Fruit fly (Drosophila melanogaster) whole organism, embryonic: ENCODE data around the gene sky.

Experiments
- Atf-2 ChIP-seq: fragments of 200-800 bp; sonication (Bioruptor generic); optimal IDR thresholded peaks from 2 replicates; lab custom pipeline; 2016; ENCODE audit warnings: missing biosample characterization, missing genetic modification characterization
- CG12104 ChIP-seq: fragments of 200-800 bp; sonication (Bioruptor generic); optimal IDR thresholded peaks from 3 replicates; lab custom pipeline; 2016; ENCODE audit warnings: missing biosample characterization, missing genetic modification characterization
- CG12219 ChIP-seq: fragments of 200-800 bp; sonication (Bioruptor generic); optimal IDR thresholded peaks from 3 replicates; lab custom pipeline; 2018; ENCODE audit warnings: missing biosample characterization, mild to moderate bottlenecking, missing genetic modification characterization
- CG12744 ChIP-seq: fragments of 200-800 bp; sonication (Bioruptor generic); optimal IDR thresholded peaks from 2 replicates; lab custom pipeline; 2016; ENCODE audit warnings: missing biosample characterization, missing genetic modification characterization
- CG13123 ChIP-seq: fragments of 200-800 bp; sonication (Bioruptor generic); optimal IDR thresholded peaks from 2 replicates; lab custom pipeline; 2016; ENCODE audit warnings: missing biosample characterization, missing genetic modification characterization
- CG13296 ChIP-seq: fragments of 200-800 bp; sonication (Bioruptor generic); optimal IDR thresholded peaks from 3 replicates; lab custom pipeline; 2018; ENCODE audit warnings: missing biosample characterization, mild to moderate bottlenecking, missing genetic modification characterization
- CG18011 ChIP-seq: fragments of 200-800 bp; sonication (Bioruptor generic); optimal IDR thresholded peaks from 2 replicates; lab custom pipeline; 2017; ENCODE audit warnings: missing biosample characterization, missing genetic modification characterization, mild to moderate bottlenecking, moderate library complexity, missing genotype
- CG2678 ChIP-seq: fragments of 200-800 bp; sonication (Bioruptor generic); optimal IDR thresholded peaks from 3 replicates; lab custom pipeline; 2019; ENCODE audit warnings: missing biosample characterization, mild to moderate bottlenecking, missing genetic modification characterization, moderate library complexity
- CG30403 ChIP-seq: fragments of 200-800 bp; sonication (Bioruptor generic); optimal IDR thresholded peaks from 3 replicates; lab custom pipeline; 2016; ENCODE audit warnings: missing biosample characterization, missing genetic modification characterization
- CG3838 ChIP-seq: fragments of 200-800 bp; sonication (Bioruptor generic); optimal IDR thresholded peaks from 3 replicates; lab custom pipeline; 2016; ENCODE audit warnings: missing biosample characterization, missing genetic modification characterization
- CG4328 ChIP-seq: fragments of 200-800 bp; sonication (Bioruptor generic); optimal IDR thresholded peaks from 3 replicates; lab custom pipeline; 2017; ENCODE audit warnings: missing biosample characterization, missing genetic modification reagents, missing genetic modification characterization
- CG6654 ChIP-seq: fragments of 200-800 bp; sonication (Bioruptor generic); optimal IDR thresholded peaks from 2 replicates; lab custom pipeline; 2017; ENCODE audit warnings: missing biosample characterization, mild to moderate bottlenecking, missing genetic modification characterization
- CG7963 ChIP-seq: fragments of 200-800 bp; sonication (Bioruptor generic); IDR thresholded peaks from 3 replicates; pipeline ENCODE4 v1.3.6; 2022; ENCODE audit warnings: missing biosample characterization, missing genetic modification characterization; ENCODE audit not compliant: partially characterized antibody
- CTCF ChIP-seq: fragments of 200-800 bp; sonication (Bioruptor generic); optimal IDR thresholded peaks from 2 replicates; lab custom pipeline; 2017; ENCODE audit warnings: missing biosample characterization, mild to moderate bottlenecking, missing genetic modification characterization, moderate library complexity
- Dad ChIP-seq: fragments of 200-800 bp; sonication (Bioruptor generic); optimal IDR thresholded peaks from 3 replicates; lab custom pipeline; 2016; ENCODE audit warnings: missing biosample characterization, missing genetic modification characterization
- Deaf1 ChIP-seq: fragments of 200-800 bp; optimal IDR thresholded peaks from 3 replicates; lab custom pipeline; 2019; ENCODE audit warnings: missing biosample characterization, mild to moderate bottlenecking, missing genetic modification characterization, moderate library complexity
- Dek ChIP-seq: fragments of 200-800 bp; sonication (Bioruptor generic); optimal IDR thresholded peaks from 3 replicates; lab custom pipeline; 2019; ENCODE audit warnings: missing biosample characterization, mild to moderate bottlenecking, missing genetic modification characterization, moderate library complexity
- Dfd ChIP-seq, 2 experiments: fragments of >200 bp; optimal IDR thresholded peaks; 2 replicates each; lab custom pipeline; 2017; ENCODE audit warnings: missing biosample characterization in 2 of 2, missing genetic modification characterization in 2 of 2
- Dip2 ChIP-seq: fragments of 200-800 bp; sonication (Bioruptor generic); IDR thresholded peaks from 2 replicates; pipeline ENCODE4 v1.3.6; 2022; ENCODE audit warnings: missing biosample characterization, missing genetic modification characterization
- Eip74EF ChIP-seq, 2 experiments: fragments of 200-800 bp in 1 of 2; fragments of >200 bp in 1 of 2; sonication (Bioruptor generic) in 1 of 2; optimal IDR thresholded peaks; 2 replicates each; lab custom pipeline; 2017 to 2019; ENCODE audit warnings: missing biosample characterization in 2 of 2, missing genetic modification characterization in 2 of 2, mild to moderate bottlenecking in 1 of 2, moderate library complexity in 1 of 2
- GATAe ChIP-seq: fragments of 200-800 bp; sonication (Bioruptor generic); conservative IDR thresholded peaks from 2 replicates; pipeline ENCODE4 v1.3.6; 2022; ENCODE audit warnings: missing biosample characterization, missing genetic modification characterization
- HmgZ ChIP-seq: fragments of 200-800 bp; sonication (Bioruptor generic); optimal IDR thresholded peaks from 2 replicates; lab custom pipeline; 2018; ENCODE audit warnings: missing biosample characterization, mild to moderate bottlenecking, missing genetic modification characterization
- Hr39 ChIP-seq: fragments of >200 bp; optimal IDR thresholded peaks from 2 replicates; lab custom pipeline; 2017
- Scr ChIP-seq: fragments of 200-800 bp; sonication (Bioruptor generic); IDR thresholded peaks from 2 replicates; pipeline ENCODE4 v1.3.6; 2022; ENCODE audit warnings: missing biosample characterization, missing genetic modification characterization; ENCODE audit not compliant: partially characterized antibody
- Sin3A ChIP-seq: fragments of >200 bp; optimal IDR thresholded peaks from 2 replicates; lab custom pipeline; 2018
- Sox100B ChIP-seq: fragments of 200-800 bp; sonication (Bioruptor generic); optimal IDR thresholded peaks from 3 replicates; lab custom pipeline; 2018; ENCODE audit warnings: missing biosample characterization, mild to moderate bottlenecking, missing genetic modification characterization
- Tbp ChIP-seq: fragments of >200 bp; optimal IDR thresholded peaks from 2 replicates; lab custom pipeline; 2018; ENCODE audit warnings: missing biosample characterization, missing genetic modification characterization
- YL-1 ChIP-seq: fragments of 200-800 bp; sonication (Bioruptor generic); optimal IDR thresholded peaks from 3 replicates; lab custom pipeline; 2017; ENCODE audit warnings: missing biosample characterization, mild to moderate bottlenecking, missing genetic modification characterization
- ase ChIP-seq: fragments of 200-800 bp; sonication (Bioruptor generic); IDR thresholded peaks from 3 replicates; pipeline ENCODE4 v1.3.6; 2022; ENCODE audit warnings: missing biosample characterization, missing genetic modification characterization
- cato ChIP-seq: fragments of 200-800 bp; sonication (Bioruptor generic); optimal IDR thresholded peaks from 2 replicates; lab custom pipeline; 2016; ENCODE audit warnings: missing biosample characterization, missing genetic modification characterization, borderline replicate concordance
- danr ChIP-seq: fragments of 200-800 bp; sonication (Bioruptor generic); IDR thresholded peaks from 2 replicates; pipeline ENCODE4 v1.3.6; 2022; ENCODE audit warnings: missing biosample characterization, missing genetic modification characterization
- dati ChIP-seq: fragments of 200-800 bp; sonication (Bioruptor generic); IDR thresholded peaks from 2 replicates; pipeline ENCODE4 v1.3.6; 2022; ENCODE audit warnings: missing biosample characterization, missing genetic modification characterization
- disco-r ChIP-seq: fragments of 200-800 bp; sonication (Bioruptor generic); optimal IDR thresholded peaks from 2 replicates; lab custom pipeline; 2016; ENCODE audit warnings: missing biosample characterization, missing genetic modification characterization
- dmrt99B ChIP-seq: fragments of 200-800 bp; sonication (Bioruptor generic); optimal IDR thresholded peaks from 2 replicates; lab custom pipeline; 2018; ENCODE audit warnings: missing biosample characterization, mild to moderate bottlenecking, missing genetic modification characterization, moderate library complexity
- fd102C ChIP-seq: fragments of 200-800 bp; sonication (Bioruptor generic); optimal IDR thresholded peaks from 2 replicates; lab custom pipeline; 2018; ENCODE audit warnings: missing biosample characterization, mild to moderate bottlenecking, missing genetic modification characterization, moderate library complexity
- ftz-f1 ChIP-seq: fragments of 200-800 bp; sonication (Bioruptor generic); optimal IDR thresholded peaks from 2 replicates; lab custom pipeline; 2016; ENCODE audit warnings: missing biosample characterization, missing genetic modification characterization
- gcm ChIP-seq: fragments of 200-800 bp; sonication (Bioruptor generic); optimal IDR thresholded peaks from 2 replicates; lab custom pipeline; 2019; ENCODE audit warnings: missing biosample characterization, mild to moderate bottlenecking, missing genetic modification characterization, moderate library complexity
- gem ChIP-seq: fragments of 200-800 bp; sonication (Bioruptor generic); optimal IDR thresholded peaks from 2 replicates; lab custom pipeline; 2019; ENCODE audit warnings: missing biosample characterization, mild to moderate bottlenecking, missing genetic modification characterization, moderate library complexity
- gfzf ChIP-seq: fragments of 200-800 bp; sonication (Bioruptor generic); optimal IDR thresholded peaks from 2 replicates; lab custom pipeline; 2016; ENCODE audit warnings: missing biosample characterization, mild to moderate bottlenecking, missing genetic modification characterization, moderate library complexity
- h ChIP-seq: fragments of >200 bp; optimal IDR thresholded peaks from 2 replicates; lab custom pipeline; 2017
- inv ChIP-seq: fragments of 200-800 bp; sonication (Bioruptor generic); IDR thresholded peaks from 2 replicates; pipeline ENCODE4 v1.3.6; 2022; ENCODE audit warnings: missing biosample characterization, missing genetic modification characterization; ENCODE audit not compliant: partially characterized antibody
- nerfin-1 ChIP-seq: fragments of 200-800 bp; sonication (Bioruptor generic); optimal IDR thresholded peaks from 3 replicates; lab custom pipeline; 2019; ENCODE audit warnings: missing biosample characterization, mild to moderate bottlenecking, missing genetic modification characterization, moderate library complexity
- org-1 ChIP-seq: fragments of 200-800 bp; sonication (Bioruptor generic); optimal IDR thresholded peaks from 2 replicates; lab custom pipeline; 2017; ENCODE audit warnings: missing biosample characterization, missing genetic modification characterization
- pho ChIP-seq: fragments of 200-800 bp; sonication (Bioruptor generic); optimal IDR thresholded peaks from 2 replicates; lab custom pipeline; 2016; ENCODE audit warnings: missing biosample characterization, missing genetic modification characterization
- ranshi ChIP-seq: fragments of 200-800 bp; sonication (Bioruptor generic); IDR thresholded peaks from 2 replicates; pipeline ENCODE4 v1.3.6; 2022; ENCODE audit warnings: missing biosample characterization, missing genetic modification characterization
- sens ChIP-seq: fragments of 200-800 bp; sonication (Bioruptor generic); peaks from one replicate; lab custom pipeline; 2016; ENCODE audit warnings: missing biosample characterization, missing genetic modification characterization
- slp2 ChIP-seq: fragments of 200-800 bp; sonication (Bioruptor generic); optimal IDR thresholded peaks from 2 replicates; lab custom pipeline; 2016; ENCODE audit warnings: missing biosample characterization, missing genetic modification characterization
- unpg ChIP-seq: fragments of 200-800 bp; sonication (Bioruptor generic); optimal IDR thresholded peaks from 3 replicates; lab custom pipeline; 2018; ENCODE audit warnings: missing biosample characterization, mild to moderate bottlenecking, missing genetic modification characterization, moderate library complexity
- wdn ChIP-seq: fragments of 200-800 bp; sonication (Bioruptor generic); IDR thresholded peaks from 2 replicates; pipeline ENCODE4 v1.3.6; 2022; ENCODE audit warnings: missing biosample characterization, missing genetic modification characterization
- zf30C ChIP-seq: fragments of 200-800 bp; sonication (Bioruptor generic); optimal IDR thresholded peaks from 3 replicates; lab custom pipeline; 2018; ENCODE audit warnings: missing biosample characterization, mild to moderate bottlenecking, missing genetic modification characterization
- zfh1 ChIP-seq: fragments of 200-800 bp; sonication (Bioruptor generic); IDR thresholded peaks from 3 replicates; pipeline ENCODE4 v1.3.6; 2022; ENCODE audit warnings: missing biosample characterization, missing genetic modification characterization

Gene sky

dm6 chr2L:20864764-20865265 is 53.9 kb downstream of the sky start, which contains the start of gene CG9338 (continued):
- peak; percentile 42 for TF ChIP-seq ftz-f1 (GFP tag; lab: Kevin White, UChicago)
- TF ChIP-seq wdn (GFP tag; lab: Robert Waterston, UW): peak; percentile 57
- no peak for TF ChIP-seq Sin3A (lab: Kevin White, UChicago)
- TF ChIP-seq Dfd (GFP tag; optimal IDR thresholded peaks at IDR 0.05; lab: Kevin White, UChicago): no peak
- peak; percentile 79 for TF ChIP-seq disco-r (GFP tag; lab: Kevin White, UChicago)
- TF ChIP-seq gem (tag; lab: Kevin White, UChicago): peak; percentile 87
- TF ChIP-seq CG3838 (GFP tag; lab: Kevin White, UChicago): peak; percentile 62
- TF ChIP-seq Dip2: no peak
- TF ChIP-seq slp2 (GFP tag; lab: Kevin White, UChicago): peak; percentile 74
- peak; percentile 75 for TF ChIP-seq gcm (GFP tag; lab: Kevin White, UChicago)
- peak in 1 of 2 experiments; percentile 89 for TF ChIP-seq Eip74EF (GFP tag; optimal IDR thresholded peaks at IDR 0.05; lab: Kevin White, UChicago)
- peak; percentile 84 for TF ChIP-seq CG30403 (GFP tag; lab: Kevin White, UChicago)
- peak; percentile 66 for TF ChIP-seq Deaf1 (tag; lab: Kevin White, UChicago)
- peak; percentile 93 for TF ChIP-seq CG4328 (GFP tag; lab: Kevin White, UChicago)
- peak; percentile 92 for TF ChIP-seq Sox100B (GFP tag; lab: Kevin White, UChicago)
- TF ChIP-seq CG6654: peak; percentile 80
- peak; percentile 54 for TF ChIP-seq CG12744 (GFP tag; lab: Kevin White, UChicago)
- peak; percentile 74 for TF ChIP-seq CG12104 (GFP tag; lab: Kevin White, UChicago)
- peak; percentile 82 for TF ChIP-seq org-1 (GFP tag; lab: Kevin White, UChicago)
- peak; percentile 55 for TF ChIP-seq Scr
- TF ChIP-seq Atf-2 (GFP tag; lab: Kevin White, UChicago): peak; percentile 70
- peak; percentile 75 for TF ChIP-seq cato (GFP tag; lab: Kevin White, UChicago)
- peak; percentile 69 for TF ChIP-seq Dad
- peak; percentile 88 for TF ChIP-seq ase (GFP tag; lab: Robert Waterston, UW)
- peak; percentile 76 for TF ChIP-seq unpg (GFP tag; lab: Kevin White, UChicago)
- peak; percentile 36 for TF ChIP-seq YL-1 (GFP tag; lab: Kevin White, UChicago)
- TF ChIP-seq CG13296: peak; percentile 94
- no peak for TF ChIP-seq fd102C (GFP tag; lab: Kevin White, UChicago)
- TF ChIP-seq h: no peak
- TF ChIP-seq CG7963 (GFP tag; lab: Robert Waterston, UW): 0 out of 3 replicates have a peak, but pooled peaks have one; percentile 46
- TF ChIP-seq danr: peak; percentile 85; the same call in 1 of the 2 replicates
- peak; percentile 79; the same call in 1 of the 2 replicates for TF ChIP-seq ranshi (GFP tag; lab: Robert Waterston, UW)
- peak; percentile 82 for TF ChIP-seq pho (GFP tag; lab: Kevin White, UChicago)
- peak; percentile 95 for TF ChIP-seq dmrt99B (tag; lab: Kevin White, UChicago)
- TF ChIP-seq Dek (tag; lab: Kevin White, UChicago): peak; percentile 82
- peak; percentile 70 for TF ChIP-seq CG12219 (GFP tag; lab: Kevin White, UChicago)
- TF ChIP-seq gfzf (GFP tag; lab: Kevin White, UChicago): no peak
- peak; percentile 47 for TF ChIP-seq CG13123 (GFP tag; lab: Kevin White, UChicago)
- TF ChIP-seq sens (GFP tag; lab: Kevin White, UChicago): peak; percentile 96
- TF ChIP-seq CG18011 (GFP tag; lab: Kevin White, UChicago): peak; percentile 70
- no peak for TF ChIP-seq Hr39 (lab: Kevin White, UChicago)
- TF ChIP-seq zfh1 (GFP tag; lab: Robert Waterston, UW): peak; percentile 77
- TF ChIP-seq dati (GFP tag; lab: Robert Waterston, UW): peak; percentile 34; the same call in 1 of the 2 replicates
- TF ChIP-seq CG2678 (tag; lab: Kevin White, UChicago): peak; percentile 98
- TF ChIP-seq nerfin-1 (tag; lab: Kevin White, UChicago): peak; percentile 91
- TF ChIP-seq GATAe (GFP tag; lab: Robert Waterston, UW): peak; percentile 80
- peak; percentile 85 for TF ChIP-seq HmgZ
- no peak for TF ChIP-seq zf30C (GFP tag; lab: Kevin White, UChicago)
- peak; percentile 54 for TF ChIP-seq CTCF (GFP tag; lab: Kevin White, UChicago)
- no peak for TF ChIP-seq Tbp (GFP tag; lab: Kevin White, UChicago)
- peak; percentile 50; the same call in 1 of the 2 replicates for TF ChIP-seq inv (GFP tag; lab: Robert Waterston, UW)
